Fruit fly (Drosophila melanogaster) whole organism, adult: Measurements from ENCODE around the gene jet.

Experiments used
- CG14711 ChIP-seq: fragments of 200-800 bp; sonication (Bioruptor generic); optimal IDR thresholded peaks from 2 replicates; lab custom pipeline; 2018; ENCODE audit warnings: missing biosample characterization, mild to moderate bottlenecking, missing genetic modification characterization, moderate library complexity
- CG7045 ChIP-seq: fragments of 200-800 bp; sonication (Bioruptor generic); optimal IDR thresholded peaks from 2 replicates; lab custom pipeline; 2017; ENCODE audit warnings: missing biosample characterization, mild to moderate bottlenecking, missing genetic modification characterization
- Crg-1 ChIP-seq: fragments of 200-800 bp; sonication (Bioruptor generic); optimal IDR thresholded peaks from 2 replicates; lab custom pipeline; 2016; ENCODE audit warnings: missing biosample characterization, missing genetic modification characterization
- bab1 ChIP-seq: fragments of 200-800 bp; sonication (Bioruptor generic); optimal IDR thresholded peaks from 3 replicates; lab custom pipeline; 2019; ENCODE audit warnings: missing biosample characterization, mild to moderate bottlenecking, missing genetic modification characterization, moderate library complexity
- cnc ChIP-seq, 2 experiments: fragments of >200 bp; optimal IDR thresholded peaks; 2 replicates each; lab custom pipeline; 2017
- ovo ChIP-seq: fragments of 200-800 bp; sonication (Bioruptor generic); optimal IDR thresholded peaks from 2 replicates; lab custom pipeline; 2016; ENCODE audit warnings: missing biosample characterization, missing genetic modification characterization
- toe ChIP-seq: fragments of 200-800 bp; sonication (Bioruptor generic); optimal IDR thresholded peaks from 2 replicates; lab custom pipeline; 2016; ENCODE audit warnings: missing biosample characterization, missing genetic modification characterization

DNA sequence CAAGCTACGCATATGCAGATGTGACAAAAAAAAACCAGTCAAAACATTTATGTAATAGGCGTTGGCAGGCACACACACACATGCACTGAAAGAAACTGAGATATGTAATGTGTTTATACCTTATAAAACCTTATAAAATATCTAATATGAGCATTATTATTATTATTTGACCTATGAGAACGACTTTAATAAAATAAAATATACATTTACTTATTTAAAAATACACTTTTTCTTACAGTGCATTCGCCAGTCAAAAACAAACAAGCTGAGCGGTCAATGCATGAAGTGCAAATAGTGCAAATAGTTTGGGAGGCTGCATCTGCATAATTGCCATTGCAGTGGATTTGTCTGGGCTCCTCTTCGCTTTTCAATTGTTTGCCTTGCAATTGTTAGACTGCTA is 41.6 kb downstream of the jet start:
- TF ChIP-seq bab1 (GFP tag; lab: Kevin White, UChicago) (no peak), Crg-1 (no peak), CG14711 (tag; lab: Kevin White, UChicago) (peak; percentile 49), CG7045 (GFP tag; lab: Kevin White, UChicago) (no peak), ovo (GFP tag; lab: Kevin White, UChicago) (no peak), cnc (optimal IDR thresholded peaks at IDR 0.05; lab: Kevin White, UChicago) (no peak), toe (no peak)
